Fruit fly (Drosophila melanogaster): ENCODE results near the gene ND-13B.

The ND-13B gene

dm6 chr3L:10678545-10679067, 15.3 kb downstream of the ND-13B start (continued):
- TF ChIP-seq pho (GFP tag; optimal IDR thresholded peaks at IDR 0.05) (peak; percentile 92), Gug (GFP tag; IDR thresholded peaks at IDR 0.05) (peak; percentile 80; the same call in 3 of the 4 replicates), CG2199 (GFP tag; IDR thresholded peaks at IDR 0.05) (peak; percentile 89; the same call in 1 of the 3 replicates), CG2129 (GFP tag; IDR thresholded peaks at IDR 0.05; ENCODE audit: partially characterized antibody) (no peak), gfzf (GFP tag; optimal IDR thresholded peaks at IDR 0.05) (no peak), Dref (GFP tag; IDR thresholded peaks at IDR 0.05) (no peak), sima (GFP tag; optimal IDR thresholded peaks at IDR 0.05) (peak; percentile 79), CG4730 (GFP tag; IDR thresholded peaks at IDR 0.05) (peak; percentile 90), amos (GFP tag; IDR thresholded peaks at IDR 0.05; ENCODE audit: partially characterized antibody) (no peak), CG32772 (GFP tag; IDR thresholded peaks at IDR 0.05) (peak; percentile 92), trh (GFP tag; optimal IDR thresholded peaks at IDR 0.05) (peak; percentile 85), ap (GFP tag; IDR thresholded peaks at IDR 0.05) (peak; percentile 93), Meics (GFP tag; optimal IDR thresholded peaks at IDR 0.05) (peak; percentile 96), CG2712 (tag; optimal IDR thresholded peaks at IDR 0.05) (peak; percentile 98), NC2β (GFP tag; optimal IDR thresholded peaks at IDR 0.05) (peak; percentile 82), Usf (GFP tag; optimal IDR thresholded peaks at IDR 0.05) (peak; percentile 80), CG18011 (GFP tag; optimal IDR thresholded peaks at IDR 0.05) (peak; percentile 79), Doc3 (GFP tag; IDR thresholded peaks at IDR 0.05; ENCODE audit: partially characterized antibody) (no peak), H15 (GFP tag; IDR thresholded peaks at IDR 0.05) (peak; percentile 81), Hsf (GFP tag; optimal IDR thresholded peaks at IDR 0.05) (peak; percentile 93), fu2 (GFP tag; optimal IDR thresholded peaks at IDR 0.05) (peak; percentile 80), CG11085 (GFP tag; IDR thresholded peaks at IDR 0.05) (no peak; the same call in none of the 2 replicates), CG15514 (GFP tag; optimal IDR thresholded peaks at IDR 0.05) (peak; percentile 87), CG1647 (GFP tag; optimal IDR thresholded peaks at IDR 0.05) (peak; percentile 74), CG8290 (GFP tag; optimal IDR thresholded peaks at IDR 0.05) (peak; percentile 79), CG8290 (tag; optimal IDR thresholded peaks at IDR 0.05) (peak; percentile 65 to 82), disco-r (GFP tag; optimal IDR thresholded peaks at IDR 0.05) (peak; percentile 91), CG11696 (GFP tag; IDR thresholded peaks at IDR 0.05) (peak; percentile 99), CG4707 (GFP tag; optimal IDR thresholded peaks at IDR 0.05) (peak; percentile 80), Chrac-16 (GFP tag; optimal IDR thresholded peaks at IDR 0.05) (peak; percentile 87), CG10979 (tag; optimal IDR thresholded peaks at IDR 0.05) (peak; percentile 95), CG9437 (GFP tag; optimal IDR thresholded peaks at IDR 0.05) (peak; percentile 93), fd102C (GFP tag; optimal IDR thresholded peaks at IDR 0.05) (peak; percentile 76), CG9932 (GFP tag; IDR thresholded peaks at IDR 0.05) (peak; percentile 87), CG17328 (GFP tag; IDR thresholded peaks at IDR 0.05) (peak; percentile 94), H2.0 (GFP tag; IDR thresholded peaks at IDR 0.05) (peak; percentile 87), chm (GFP tag; IDR thresholded peaks at IDR 0.05) (peak; percentile 88), CG14014 (GFP tag; IDR thresholded peaks at IDR 0.05) (peak; percentile 92), lab (GFP tag; optimal IDR thresholded peaks at IDR 0.05) (peak; percentile 96), B-H1 (GFP tag; IDR thresholded peaks at IDR 0.05) (peak; percentile 88), CG11398 (GFP tag; optimal IDR thresholded peaks at IDR 0.05) (peak; percentile 87), CG1603 (tag; optimal IDR thresholded peaks at IDR 0.05) (peak; percentile 85), mld (GFP tag; IDR thresholded peaks at IDR 0.05; ENCODE audit: partially characterized antibody) (no peak), sug (tag; optimal IDR thresholded peaks at IDR 0.05) (peak; percentile 91), prd (optimal IDR thresholded peaks at IDR 0.05) (no peak), prd (GFP tag; IDR thresholded peaks at IDR 0.05) (peak; percentile 95), ranshi (GFP tag; IDR thresholded peaks at IDR 0.05) (peak; percentile 92), CG4820 (GFP tag; optimal IDR thresholded peaks at IDR 0.05) (peak; percentile 86), CG7357 (GFP tag; IDR thresholded peaks at IDR 0.05) (peak; percentile 92), CG2116 (GFP tag; optimal IDR thresholded peaks at IDR 0.05) (peak; percentile 72), sim (GFP tag; IDR thresholded peaks at IDR 0.05) (peak; percentile 81), tin (GFP tag; optimal IDR thresholded peaks at IDR 0.05) (peak; percentile 89)
